Worm (Caenorhabditis elegans): Measurements from ENCODE around the gene pud-3.

DNA sequence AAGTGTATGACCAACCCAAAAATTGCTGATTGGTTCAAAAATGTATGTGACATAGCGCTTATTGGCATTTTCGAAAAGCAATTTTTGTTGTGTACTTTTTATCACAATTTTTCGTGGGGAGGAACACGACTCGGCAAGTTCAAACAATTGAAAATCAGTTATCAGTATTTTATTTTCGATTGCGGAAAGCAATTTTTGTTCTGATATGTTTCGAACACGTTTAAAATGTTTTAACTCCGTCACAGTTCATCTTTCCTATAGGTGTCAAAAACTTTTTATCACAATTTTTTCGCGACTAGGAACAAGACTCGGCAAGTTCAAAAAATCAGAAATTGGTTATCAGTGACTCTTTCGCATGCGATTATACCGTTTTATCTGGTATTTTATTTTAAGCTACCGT, 16.7 kb downstream of the pud-3 start:
- TF ChIP-seq W03F9.2 (tag; optimal IDR thresholded peaks at IDR 0.05) (no peak), him-1 (tag; optimal IDR thresholded peaks at IDR 0.05) (no peak)
